ENCODE assay signal across 4 worm cellular contexts in genomic region chrV:3505745-3506144, ce11.
TF ChIP-seq lines count a peak whose summit lies in the region.

No protein-coding gene starts in this region.

TF ChIP-seq in whole organism, L1 larva, 84 proteins besides CTCF, POLR2A, EP300 and RAD21 (continued from another document):
- TF ChIP-seq lin-13 (GFP tag; optimal IDR thresholded peaks at IDR 0.05; lab: Kevin White, UChicago) (no peak), ceh-88 (GFP tag; IDR thresholded peaks at IDR 0.05; lab: Robert Waterston, UW) (no peak), unc-86 (tag; optimal IDR thresholded peaks at IDR 0.05; lab: Kevin White, UChicago) (no peak), elt-2 (tag; optimal IDR thresholded peaks at IDR 0.05; lab: Kevin White, UChicago) (peak; percentile 91), dsc-1 (tag; optimal IDR thresholded peaks at IDR 0.05; lab: Kevin White, UChicago) (no peak)

TF ChIP-seq in whole organism, L3 larva, 47 proteins besides CTCF, POLR2A, EP300 and RAD21 (continued from another document):
- TF ChIP-seq pha-4 (tag; optimal IDR thresholded peaks at IDR 0.05; lab: Kevin White, UChicago) = no peak
- no peak for TF ChIP-seq fos-1 (tag; optimal IDR thresholded peaks at IDR 0.05; lab: Kevin White, UChicago)
- no peak for TF ChIP-seq nhr-43 (tag; optimal IDR thresholded peaks at IDR 0.05; lab: Kevin White, UChicago; ENCODE audit: poor library complexity, severe bottlenecking)
- TF ChIP-seq ceh-82 (tag; optimal IDR thresholded peaks at IDR 0.05; lab: Kevin White, UChicago) = no peak
- TF ChIP-seq nhr-11 (tag; optimal IDR thresholded peaks at IDR 0.05; lab: Kevin White, UChicago) = no peak
- no peak for TF ChIP-seq nfya-1 (tag; optimal IDR thresholded peaks at IDR 0.05; lab: Kevin White, UChicago; ENCODE audit: insufficient read depth)
- no peak for TF ChIP-seq elt-1 (tag; optimal IDR thresholded peaks at IDR 0.05; lab: Kevin White, UChicago)
- no peak for TF ChIP-seq nhr-28 (tag; optimal IDR thresholded peaks at IDR 0.05; lab: Kevin White, UChicago)
- no peak for TF ChIP-seq nhr-25 (tag; optimal IDR thresholded peaks at IDR 0.05; lab: Kevin White, UChicago)
- no peak for TF ChIP-seq zag-1 (tag; optimal IDR thresholded peaks at IDR 0.05; lab: Kevin White, UChicago)
- no peak for TF ChIP-seq lin-15B (tag; optimal IDR thresholded peaks at IDR 0.05; lab: Kevin White, UChicago)
- TF ChIP-seq fkh-10 (GFP tag; optimal IDR thresholded peaks at IDR 0.05; lab: Kevin White, UChicago) = no peak
- no peak for TF ChIP-seq lin-39 (tag; optimal IDR thresholded peaks at IDR 0.05; lab: Kevin White, UChicago)
- TF ChIP-seq nhr-237 (tag; optimal IDR thresholded peaks at IDR 0.05; lab: Kevin White, UChicago) = no peak
TF ChIP-seq in whole organism, L3 larva: peak in this region for 5.

TF ChIP-seq in whole organism, L4 larva, 104 proteins besides CTCF, POLR2A, EP300 and RAD21 (continued from another document):
- TF ChIP-seq mdl-1 (tag; optimal IDR thresholded peaks at IDR 0.05; lab: Kevin White, UChicago) = peak in 1 of 2 experiments; percentile 44
- TF ChIP-seq dmd-6 (GFP tag; IDR thresholded peaks at IDR 0.05; lab: Robert Waterston, UW) = peak; percentile 98
- TF ChIP-seq lin-29 (GFP tag; IDR thresholded peaks at IDR 0.05; lab: Robert Waterston, UW) = no peak
- TF ChIP-seq nhr-41 (GFP tag; IDR thresholded peaks at IDR 0.05; lab: Robert Waterston, UW) = 0 out of 2 replicates have a peak, but pooled peaks have one; percentile 22
- peak; percentile 63 for TF ChIP-seq nhr-48 (tag; optimal IDR thresholded peaks at IDR 0.05; lab: Kevin White, UChicago)
- TF ChIP-seq pqm-1 (tag; optimal IDR thresholded peaks at IDR 0.05; lab: Kevin White, UChicago) = peak; percentile 78
- no peak for TF ChIP-seq madf-5 (GFP tag; IDR thresholded peaks at IDR 0.05; lab: Robert Waterston, UW)
- TF ChIP-seq ceh-62 (tag; optimal IDR thresholded peaks at IDR 0.05; lab: Kevin White, UChicago) = no peak
- no peak for TF ChIP-seq ces-1 (GFP tag; optimal IDR thresholded peaks at IDR 0.05; lab: Kevin White, UChicago)
- TF ChIP-seq nhr-28 (tag; optimal IDR thresholded peaks at IDR 0.05; lab: Kevin White, UChicago) = peak; percentile 100
- peak; percentile 78 for TF ChIP-seq nhr-77 (tag; optimal IDR thresholded peaks at IDR 0.05; lab: Kevin White, UChicago)
- TF ChIP-seq ceh-32 (tag; optimal IDR thresholded peaks at IDR 0.05; lab: Kevin White, UChicago; ENCODE audit: poor library complexity) = no peak
- TF ChIP-seq ZK546.5 (tag; optimal IDR thresholded peaks at IDR 0.05; lab: Kevin White, UChicago) = no peak
- TF ChIP-seq ctbp-1 (GFP tag; IDR thresholded peaks at IDR 0.05; lab: Robert Waterston, UW) = no peak
- TF ChIP-seq daf-16 (GFP tag; optimal IDR thresholded peaks at IDR 0.05; lab: Kevin White, UChicago) = peak in 1 of 2 experiments; percentile 47
- TF ChIP-seq daf-16 (tag; optimal IDR thresholded peaks at IDR 0.05; lab: Kevin White, UChicago) = peak; percentile 82
TF ChIP-seq in whole organism, L4 larva: peak in this region for 15.

TF ChIP-seq in whole organism, young adult, 124 proteins besides CTCF, POLR2A, EP300 and RAD21 (continued from another document):
- TF ChIP-seq tbp1 (GFP tag; optimal IDR thresholded peaks at IDR 0.05; lab: Kevin White, UChicago) = peak; percentile 21
- TF ChIP-seq nfyb-1 (GFP tag; IDR thresholded peaks at IDR 0.05; lab: Robert Waterston, UW) = no peak
- no peak for TF ChIP-seq nhr-120 (GFP tag; IDR thresholded peaks at IDR 0.05; lab: Robert Waterston, UW)
- no peak for TF ChIP-seq ztf-22 (GFP tag; optimal IDR thresholded peaks at IDR 0.05; lab: Kevin White, UChicago)
- no peak for TF ChIP-seq nfya-2 (GFP tag; IDR thresholded peaks at IDR 0.05; lab: Robert Waterston, UW)
- no peak for TF ChIP-seq mcd-1 (GFP tag; IDR thresholded peaks at IDR 0.05; lab: Robert Waterston, UW)
- TF ChIP-seq madf-3 (GFP tag; IDR thresholded peaks at IDR 0.05; lab: Robert Waterston, UW) = no peak
